Worm (Caenorhabditis elegans): Measurements from ENCODE around the gene math-4.

Gene math-4

ce11 chrII:1731932-1732331 is 50.4 kb downstream of the math-4 start, which contains the start of gene ceh-82:
TSS of gene ceh-82 (plus strand) at chrII:1732232.
- TF ChIP-seq F23B12.7 (tag; optimal IDR thresholded peaks at IDR 0.05; ENCODE audit: insufficient read depth) (no peak), die-1 (tag; optimal IDR thresholded peaks at IDR 0.05) (no peak), D2030.7 (GFP tag; IDR thresholded peaks at IDR 0.05) (no peak), lag-1 (GFP tag; IDR thresholded peaks at IDR 0.05) (no peak), hsf-1 (GFP tag; IDR thresholded peaks at IDR 0.05) (no peak), athp-1 (tag; optimal IDR thresholded peaks at IDR 0.05) (no peak)

ce11 chrII:1730103-1730502 is 52.3 kb downstream of the math-4 start, which contains the start of gene ceh-81:
TSS of gene ceh-81 (plus strand) at chrII:1730403.
- no peak for TF ChIP-seq ccch-3 (GFP tag; optimal IDR thresholded peaks at IDR 0.05)
- no peak for TF ChIP-seq ceh-40 (GFP tag; IDR thresholded peaks at IDR 0.05)
- TF ChIP-seq Y56A3A.18 (GFP tag; IDR thresholded peaks at IDR 0.05): no peak
- no peak for TF ChIP-seq ceh-79 (tag; optimal IDR thresholded peaks at IDR 0.05)
- TF ChIP-seq B0035.1 (tag; optimal IDR thresholded peaks at IDR 0.05): no peak
- no peak for TF ChIP-seq sea-2 (GFP tag; IDR thresholded peaks at IDR 0.05)
- TF ChIP-seq lin-40 (tag; optimal IDR thresholded peaks at IDR 0.05): no peak
- TF ChIP-seq ZK185.1 (tag; optimal IDR thresholded peaks at IDR 0.05; ENCODE audit: poor library complexity, severe bottlenecking): no peak
- TF ChIP-seq F23B12.7 (tag; optimal IDR thresholded peaks at IDR 0.05; ENCODE audit: insufficient read depth): no peak
- no peak for TF ChIP-seq tbp1 (GFP tag; optimal IDR thresholded peaks at IDR 0.05)

Measured in whole organism, young adult.